Worm (Caenorhabditis elegans): ENCODE results near the gene F26G1.1.

The F26G1.1 gene

DNA sequence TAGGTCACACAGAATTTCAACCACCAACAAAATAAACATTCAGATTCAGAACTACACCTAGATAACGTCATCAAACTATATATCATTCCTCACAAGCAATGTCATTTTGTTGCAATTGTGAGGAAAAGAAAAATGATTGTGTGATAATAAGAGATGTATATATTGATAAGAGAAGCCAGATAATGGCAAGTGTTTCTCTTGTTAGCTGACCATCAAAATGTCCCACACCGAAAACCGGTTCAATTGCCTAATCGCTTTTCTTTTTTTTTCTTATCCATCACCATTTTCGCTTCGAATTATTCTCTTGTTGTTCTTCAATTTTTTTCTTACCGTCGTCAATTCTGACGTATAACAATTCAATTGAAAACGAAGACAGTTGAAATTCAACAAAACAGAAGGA, 19.0 kb upstream of the F26G1.1 start:
- no peak for TF ChIP-seq ama-1 (optimal IDR thresholded peaks at IDR 0.05)
- no peak for TF ChIP-seq ama-1 (GFP tag; optimal IDR thresholded peaks at IDR 0.05)
- no peak for TF ChIP-seq F57C9.4 (tag; optimal IDR thresholded peaks at IDR 0.05)
- no peak for TF ChIP-seq ceh-58 (GFP tag; IDR thresholded peaks at IDR 0.05)
- no peak for TF ChIP-seq lag-1 (GFP tag; IDR thresholded peaks at IDR 0.05)
- TF ChIP-seq lir-1 (GFP tag; conservative IDR thresholded peaks at IDR 0.05) = no peak
- TF ChIP-seq rec-8 (tag; optimal IDR thresholded peaks at IDR 0.05) = no peak
- no peak for TF ChIP-seq madf-10 (tag; optimal IDR thresholded peaks at IDR 0.05)
- no peak for TF ChIP-seq tlf-1 (GFP tag; optimal IDR thresholded peaks at IDR 0.05)
- no peak for TF ChIP-seq F23B12.7 (tag; optimal IDR thresholded peaks at IDR 0.05; ENCODE audit: insufficient read depth)
- no peak for TF ChIP-seq tbp1 (GFP tag; optimal IDR thresholded peaks at IDR 0.05)
- TF ChIP-seq ccch-3 (GFP tag; optimal IDR thresholded peaks at IDR 0.05) = no peak
- no peak for TF ChIP-seq ZK185.1 (tag; optimal IDR thresholded peaks at IDR 0.05; ENCODE audit: poor library complexity, severe bottlenecking)
- no peak for TF ChIP-seq nfya-1 (tag; optimal IDR thresholded peaks at IDR 0.05; ENCODE audit: borderline replicate concordance, insufficient read depth)
- no peak for TF ChIP-seq lin-40 (tag; optimal IDR thresholded peaks at IDR 0.05)
- TF ChIP-seq egl-18 (GFP tag; IDR thresholded peaks at IDR 0.05) = no peak
- TF ChIP-seq athp-1 (tag; optimal IDR thresholded peaks at IDR 0.05) = no peak

DNA sequence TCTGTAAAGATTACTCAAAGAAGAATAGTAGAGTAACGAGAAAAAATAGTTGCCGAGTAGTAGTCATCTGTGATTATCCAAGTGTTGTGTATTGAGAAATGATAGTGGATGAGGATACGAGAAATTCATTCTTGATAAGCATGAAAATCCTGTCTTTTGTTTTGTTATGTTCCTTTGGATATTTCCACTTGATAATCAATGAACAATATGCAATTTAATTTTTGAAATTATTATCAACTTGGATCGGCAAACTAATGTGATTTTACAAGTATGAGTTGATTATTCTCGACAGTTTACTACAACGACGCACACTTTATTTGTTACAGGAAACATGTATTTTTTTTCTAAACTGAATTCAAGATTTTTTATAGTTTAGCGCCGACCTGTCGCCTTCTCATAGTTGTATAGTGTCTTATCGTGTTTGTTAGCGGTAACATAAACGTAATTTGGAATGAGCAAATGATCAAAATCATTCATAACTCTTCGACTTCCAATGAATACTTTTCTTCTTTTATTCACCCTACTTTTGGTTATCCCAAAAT, 17.5 kb upstream of the F26G1.1 start, which contains the start of the genes F26G1.9 and F26G1.10:
Gene F26G1.9 (minus strand): TSS at position 101 of the 542 bp plus-strand sequence.
Gene F26G1.10 (plus strand): TSS at position 492 of the 542 bp plus-strand sequence.
- TF ChIP-seq snpc-4 (GFP tag; optimal IDR thresholded peaks at IDR 0.05) = no peak
- no peak for TF ChIP-seq snpc-4 (tag; optimal IDR thresholded peaks at IDR 0.05)
- no peak for TF ChIP-seq pha-4 (tag; optimal IDR thresholded peaks at IDR 0.05)
- no peak for TF ChIP-seq snpc-1.3 (tag; optimal IDR thresholded peaks at IDR 0.05; ENCODE audit: insufficient read depth)
- no peak for TF ChIP-seq ccch-3 (GFP tag; optimal IDR thresholded peaks at IDR 0.05)
- no peak for TF ChIP-seq hmg-20 (GFP tag; IDR thresholded peaks at IDR 0.05)
- no peak for TF ChIP-seq gei-17 (GFP tag; optimal IDR thresholded peaks at IDR 0.05)
- no peak for TF ChIP-seq lin-26 (GFP tag; IDR thresholded peaks at IDR 0.05)
- no peak for TF ChIP-seq F22D6.2 (tag; optimal IDR thresholded peaks at IDR 0.05)
- no peak for TF ChIP-seq Y53G8AR.9 (GFP tag; conservative IDR thresholded peaks at IDR 0.05)
- TF ChIP-seq F57A8.1 (GFP tag; optimal IDR thresholded peaks at IDR 0.05) = no peak

DNA sequence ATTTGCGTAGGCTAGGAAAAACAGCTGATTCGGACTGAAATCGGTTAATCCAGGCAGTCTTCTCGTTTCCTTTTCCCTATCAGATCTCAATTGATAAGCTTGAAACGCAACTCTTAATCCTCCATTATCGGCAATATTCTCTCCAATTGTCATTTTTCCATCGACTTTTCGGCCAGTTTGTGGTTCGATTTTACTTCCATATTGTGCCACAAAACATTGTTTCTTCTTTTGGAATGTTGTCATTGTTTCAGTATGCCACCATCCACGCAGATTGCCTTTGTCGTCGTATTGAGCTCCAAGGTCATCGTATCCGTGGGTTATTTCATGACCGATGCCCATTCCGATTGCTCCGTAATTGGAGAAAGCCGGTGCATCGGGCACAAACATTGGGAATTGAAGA, 15.6 kb upstream of the F26G1.1 start:
- TF ChIP-seq F49E8.2 (tag; optimal IDR thresholded peaks at IDR 0.05; ENCODE audit: insufficient read depth) = no peak
- no peak for TF ChIP-seq mxl-1 (tag; optimal IDR thresholded peaks at IDR 0.05)
- no peak for TF ChIP-seq him-1 (tag; optimal IDR thresholded peaks at IDR 0.05)
- no peak for TF ChIP-seq F39B2.1 (GFP tag; IDR thresholded peaks at IDR 0.05)
- TF ChIP-seq nhr-27 (tag; optimal IDR thresholded peaks at IDR 0.05) = no peak
- TF ChIP-seq F23B12.7 (tag; optimal IDR thresholded peaks at IDR 0.05; ENCODE audit: insufficient read depth) = no peak
- no peak for TF ChIP-seq ztf-22 (GFP tag; optimal IDR thresholded peaks at IDR 0.05)
- TF ChIP-seq nfya-2 (GFP tag; IDR thresholded peaks at IDR 0.05) = no peak
- no peak for TF ChIP-seq mes-4 (tag; optimal IDR thresholded peaks at IDR 0.05)
- no peak for TF ChIP-seq nhr-120 (GFP tag; IDR thresholded peaks at IDR 0.05)
- TF ChIP-seq fkh-3 (tag; optimal IDR thresholded peaks at IDR 0.05) = no peak
- no peak for TF ChIP-seq ceh-58 (GFP tag; IDR thresholded peaks at IDR 0.05)
- no peak for TF ChIP-seq athp-1 (tag; optimal IDR thresholded peaks at IDR 0.05)
